Fruit fly (Drosophila melanogaster): ENCODE measurements around the gene slp2.

The slp2 gene

DNA sequence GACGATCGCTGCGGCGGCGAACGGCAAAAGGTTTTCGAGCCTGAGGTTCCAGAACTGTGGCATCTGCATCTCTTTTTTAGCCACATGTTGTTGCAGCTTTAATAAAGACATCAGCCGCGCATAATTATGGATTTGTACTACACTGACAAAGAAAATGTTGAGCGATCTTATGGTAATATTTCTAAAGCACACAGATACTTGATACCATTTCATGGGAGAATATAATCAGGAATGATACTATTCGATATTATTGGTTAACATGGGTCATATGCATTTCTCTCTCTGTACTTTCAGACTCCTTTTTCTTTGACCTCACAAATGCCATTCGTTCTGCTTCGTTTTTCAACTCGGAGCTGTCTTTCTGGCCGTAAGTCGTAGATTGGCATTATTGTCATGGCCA lies 15.5 kb downstream of the slp2 start (continued):
- TF ChIP-seq CG31441 (GFP tag; IDR thresholded peaks at IDR 0.05) (peak; percentile 53; the same call in 1 of the 2 replicates), gro (GFP tag; optimal IDR thresholded peaks at IDR 0.05) (no peak), Fer3 (tag; optimal IDR thresholded peaks at IDR 0.05) (no peak), Eip74EF (GFP tag; optimal IDR thresholded peaks at IDR 0.05) (no peak), Sox102F (GFP tag; optimal IDR thresholded peaks at IDR 0.05) (peak; percentile 12), CG13296 (GFP tag; optimal IDR thresholded peaks at IDR 0.05) (no peak), CG7987 (GFP tag; optimal IDR thresholded peaks at IDR 0.05) (no peak), luna (GFP tag; optimal IDR thresholded peaks at IDR 0.05) (no peak), CG10979 (tag; optimal IDR thresholded peaks at IDR 0.05) (peak; percentile 79), Spps (tag; optimal IDR thresholded peaks at IDR 0.05) (peak; percentile 47), zen (tag; optimal IDR thresholded peaks at IDR 0.05) (peak; percentile 62), CG17186 (GFP tag; optimal IDR thresholded peaks at IDR 0.05) (no peak), NK7.1 (GFP tag; optimal IDR thresholded peaks at IDR 0.05) (no peak), CG11696 (GFP tag; IDR thresholded peaks at IDR 0.05) (no peak), sima (GFP tag; optimal IDR thresholded peaks at IDR 0.05) (no peak), CG17359 (tag; optimal IDR thresholded peaks at IDR 0.05) (peak; percentile 19), CG5953 (GFP tag; IDR thresholded peaks at IDR 0.05) (no peak), dimm (GFP tag; IDR thresholded peaks at IDR 0.05) (no peak), chif (GFP tag; optimal IDR thresholded peaks at IDR 0.05) (peak; percentile 45 to 67), HmgZ (tag; optimal IDR thresholded peaks at IDR 0.05) (no peak), CG9876 (GFP tag; optimal IDR thresholded peaks at IDR 0.05) (no peak), Oli (tag; optimal IDR thresholded peaks at IDR 0.05) (peak; percentile 42), CG8359 (GFP tag; optimal IDR thresholded peaks at IDR 0.05; ENCODE audit: borderline replicate concordance) (no peak)

DNA sequence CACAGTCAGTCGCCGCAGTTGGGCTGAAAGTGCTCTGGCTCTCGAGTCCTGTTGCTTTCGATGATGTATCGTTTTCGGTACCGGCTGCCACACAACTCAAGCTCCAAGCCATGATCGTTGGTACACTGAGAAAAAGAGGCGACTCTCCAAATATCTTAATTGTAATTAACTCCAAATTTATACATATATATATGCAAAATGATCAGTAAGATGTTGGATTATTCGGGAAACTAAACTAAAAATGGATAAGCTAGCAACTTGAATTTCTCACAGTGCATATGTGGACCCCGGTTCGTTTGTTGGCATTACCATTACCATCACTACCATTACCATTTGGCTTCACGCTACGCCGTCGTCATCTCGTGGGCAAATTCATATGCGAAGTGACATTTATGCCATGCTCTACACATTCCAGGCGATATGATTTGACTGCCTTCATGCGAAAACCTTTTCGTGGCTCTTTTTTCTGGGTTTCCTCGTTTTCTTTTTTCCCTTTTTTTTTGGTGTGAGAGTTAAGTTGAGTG lies 16.9 kb downstream of the slp2 start:
- TF ChIP-seq E2f1 (GFP tag; IDR thresholded peaks at IDR 0.05) (peak; percentile 7; the same call in 1 of the 2 replicates), CoRest (tag; optimal IDR thresholded peaks at IDR 0.05) (peak; percentile 2), CG1603 (tag; optimal IDR thresholded peaks at IDR 0.05) (peak; percentile 22), CG11504 (tag; optimal IDR thresholded peaks at IDR 0.05) (peak; percentile 20), CG8388 (GFP tag; optimal IDR thresholded peaks at IDR 0.05) (peak; percentile 26), Fer1 (GFP tag; optimal IDR thresholded peaks at IDR 0.05) (no peak), CG17328 (GFP tag; IDR thresholded peaks at IDR 0.05) (peak; percentile 48; the same call in 1 of the 2 replicates), CG31441 (GFP tag; IDR thresholded peaks at IDR 0.05) (peak; percentile 31; the same call in 1 of the 2 replicates), CG13424 (tag; optimal IDR thresholded peaks at IDR 0.05) (peak; percentile 2), CG16815 (GFP tag; optimal IDR thresholded peaks at IDR 0.05) (peak; percentile 2), CG14710 (tag; optimal IDR thresholded peaks at IDR 0.05) (peak; percentile 30), CG4820 (GFP tag; optimal IDR thresholded peaks at IDR 0.05) (peak; percentile 19), CG18262 (tag; optimal IDR thresholded peaks at IDR 0.05) (peak; percentile 36), zf30C (GFP tag; optimal IDR thresholded peaks at IDR 0.05) (peak; percentile 13), CG4424 (GFP tag; optimal IDR thresholded peaks at IDR 0.05) (peak; percentile 20), CG1602 (GFP tag; optimal IDR thresholded peaks at IDR 0.05) (no peak), sisA (GFP tag; IDR thresholded peaks at IDR 0.05) (peak; percentile 22; the same call in 1 of the 2 replicates), HLH3B (GFP tag; IDR thresholded peaks at IDR 0.05) (0 out of 2 replicates have a peak, but pooled peaks have one; percentile 5), CG6254 (GFP tag; optimal IDR thresholded peaks at IDR 0.05) (peak; percentile 8), esg (GFP tag; conservative IDR thresholded peaks at IDR 0.05) (no peak), CG42726 (GFP tag; IDR thresholded peaks at IDR 0.05; ENCODE audit: partially characterized antibody) (no peak), Sox102F (GFP tag; optimal IDR thresholded peaks at IDR 0.05) (peak; percentile 11), row (GFP tag; IDR thresholded peaks at IDR 0.05) (0 out of 3 replicates have a peak, but pooled peaks have one; percentile 10), CG1832 (GFP tag; optimal IDR thresholded peaks at IDR 0.05) (no peak), vvl (GFP tag; IDR thresholded peaks at IDR 0.05) (peak; percentile 41; the same call in 1 of the 2 replicates), chif (GFP tag; optimal IDR thresholded peaks at IDR 0.05) (peak in 1 of 2 experiments; percentile 4), Med (GFP tag) (peak; percentile 25), eve (GFP tag; optimal IDR thresholded peaks at IDR 0.05) (peak in 1 of 2 experiments; percentile 0), CG4404 (GFP tag; IDR thresholded peaks at IDR 0.05) (peak; percentile 45)
